Fruit fly (Drosophila melanogaster) whole organism, embryonic: ENCODE data around the gene mthl6.

Experiments used
- Atf6 ChIP-seq: fragments of 200-800 bp; sonication (Bioruptor generic); IDR thresholded peaks from 2 replicates; pipeline ENCODE4 v1.3.6; 2022; ENCODE audit warnings: missing biosample characterization, missing genetic modification characterization
- Bgb ChIP-seq: fragments of 200-800 bp; sonication (Bioruptor generic); IDR thresholded peaks from 2 replicates; pipeline ENCODE4 v1.3.6; 2022; ENCODE audit warnings: missing biosample characterization, missing genetic modification characterization; ENCODE audit not compliant: partially characterized antibody
- CG10431 ChIP-seq: fragments of 200-800 bp; sonication (Bioruptor generic); optimal IDR thresholded peaks from 3 replicates; lab custom pipeline; 2018; ENCODE audit warnings: missing biosample characterization, mild to moderate bottlenecking, missing genetic modification characterization
- CG11398 ChIP-seq: fragments of 200-800 bp; sonication (Bioruptor generic); optimal IDR thresholded peaks from 2 replicates; lab custom pipeline; 2016; ENCODE audit warnings: missing biosample characterization, missing genetic modification characterization
- CG11696 ChIP-seq: fragments of 200-800 bp; sonication (Bioruptor generic); IDR thresholded peaks from 2 replicates; pipeline ENCODE4 v1.3.6; 2022; ENCODE audit warnings: missing biosample characterization, missing genetic modification characterization
- CG12299 ChIP-seq: fragments of 200-800 bp; sonication (Bioruptor generic); optimal IDR thresholded peaks from 2 replicates; lab custom pipeline; 2018; ENCODE audit warnings: missing biosample characterization, mild to moderate bottlenecking, missing genetic modification characterization
- CG12659 ChIP-seq: fragments of 200-800 bp; sonication (Bioruptor generic); optimal IDR thresholded peaks from 3 replicates; lab custom pipeline; 2017; ENCODE audit warnings: mild to moderate bottlenecking, missing biosample characterization, missing genetic modification reagents, missing genetic modification characterization
- CG14441 ChIP-seq: fragments of 200-800 bp; sonication (Bioruptor generic); IDR thresholded peaks from 2 replicates; pipeline ENCODE4 v1.3.6; 2022; ENCODE audit warnings: missing biosample characterization, missing genetic modification characterization
- CG15011 ChIP-seq: fragments of 200-800 bp; sonication (Bioruptor generic); optimal IDR thresholded peaks from 3 replicates; lab custom pipeline; 2018; ENCODE audit warnings: missing biosample characterization, mild to moderate bottlenecking, missing genetic modification characterization
- CG15601 ChIP-seq: fragments of 200-800 bp; sonication (Bioruptor generic); optimal IDR thresholded peaks from 3 replicates; lab custom pipeline; 2019; ENCODE audit warnings: missing biosample characterization, mild to moderate bottlenecking, missing genetic modification characterization, moderate library complexity
- CG17802 ChIP-seq: fragments of 200-800 bp; sonication (Bioruptor generic); optimal IDR thresholded peaks from 2 replicates; lab custom pipeline; 2018; ENCODE audit warnings: missing biosample characterization, mild to moderate bottlenecking, missing genetic modification characterization, moderate library complexity
- CG3163 ChIP-seq: fragments of 200-800 bp; sonication (Bioruptor generic); optimal IDR thresholded peaks from 3 replicates; lab custom pipeline; 2016; ENCODE audit warnings: missing biosample characterization, missing genetic modification characterization
- CG3281 ChIP-seq: fragments of 200-800 bp; sonication (Bioruptor generic); optimal IDR thresholded peaks from 3 replicates; lab custom pipeline; 2017; ENCODE audit warnings: missing biosample characterization, mild to moderate bottlenecking, missing genetic modification characterization
- CG43689 ChIP-seq: fragments of 200-800 bp; sonication (Bioruptor generic); IDR thresholded peaks from 2 replicates; pipeline ENCODE4 v1.3.6; 2022; ENCODE audit warnings: missing biosample characterization, missing genetic modification characterization
- CG4404 ChIP-seq: fragments of 200-800 bp; sonication (Bioruptor generic); IDR thresholded peaks from 2 replicates; pipeline ENCODE4 v1.3.6; 2022; ENCODE audit warnings: missing biosample characterization, missing genetic modification characterization
- CG6654 ChIP-seq: fragments of 200-800 bp; sonication (Bioruptor generic); optimal IDR thresholded peaks from 2 replicates; lab custom pipeline; 2017; ENCODE audit warnings: missing biosample characterization, mild to moderate bottlenecking, missing genetic modification characterization
- CG7357 ChIP-seq: fragments of 200-800 bp; sonication (Bioruptor generic); IDR thresholded peaks from 3 replicates; pipeline ENCODE4 v1.3.6; 2022; ENCODE audit warnings: missing biosample characterization, missing genetic modification characterization
- CG8478 ChIP-seq: fragments of >200 bp; optimal IDR thresholded peaks from 2 replicates; lab custom pipeline; 2018
- CG8944 ChIP-seq: fragments of 200-800 bp; sonication (Bioruptor generic); optimal IDR thresholded peaks from 3 replicates; lab custom pipeline; 2016; ENCODE audit warnings: missing biosample characterization, missing genetic modification characterization
- CG9727 ChIP-seq: fragments of 200-800 bp; sonication (Bioruptor generic); optimal IDR thresholded peaks from 3 replicates; lab custom pipeline; 2017; ENCODE audit warnings: missing biosample characterization, mild to moderate bottlenecking, missing genetic modification characterization
- CG9876 ChIP-seq: fragments of 200-800 bp; sonication (Bioruptor generic); optimal IDR thresholded peaks from 2 replicates; lab custom pipeline; 2016; ENCODE audit warnings: missing biosample characterization, missing genetic modification characterization
- Gsc ChIP-seq: fragments of 200-800 bp; sonication (Bioruptor generic); IDR thresholded peaks from 2 replicates; pipeline ENCODE4 v1.3.6; 2022; ENCODE audit warnings: missing biosample characterization, missing genetic modification characterization
- Gug ChIP-seq: fragments of 200-800 bp; sonication (Bioruptor generic); IDR thresholded peaks from 4 replicates; pipeline ENCODE4 v1.3.6; 2022; ENCODE audit warnings: missing biosample characterization, missing genetic modification characterization
- HmgD ChIP-seq: fragments of 200-800 bp; sonication (Bioruptor generic); optimal IDR thresholded peaks from 3 replicates; lab custom pipeline; 2016; ENCODE audit warnings: missing biosample characterization, missing genetic modification characterization
- Kr ChIP-seq: fragments of 200-800 bp; sonication (Bioruptor generic); optimal IDR thresholded peaks from 2 replicates; lab custom pipeline; 2017; ENCODE audit warnings: missing biosample characterization, mild to moderate bottlenecking, missing genetic modification characterization
- NC2α ChIP-seq: fragments of 200-800 bp; sonication (Bioruptor generic); optimal IDR thresholded peaks from 2 replicates; lab custom pipeline; 2016; ENCODE audit warnings: missing biosample characterization, missing genetic modification characterization
- Optix ChIP-seq: fragments of 200-800 bp; sonication (Bioruptor generic); IDR thresholded peaks from 3 replicates; pipeline ENCODE4 v1.3.6; 2022; ENCODE audit warnings: missing biosample characterization, missing genetic modification characterization
- Ptx1 ChIP-seq: fragments of 200-800 bp; sonication (Bioruptor generic); IDR thresholded peaks from 2 replicates; pipeline ENCODE4 v1.3.6; 2022; ENCODE audit warnings: missing biosample characterization, missing genetic modification characterization
- Ravus ChIP-seq: fragments of 200-800 bp; sonication (Bioruptor generic); IDR thresholded peaks from 2 replicates; pipeline ENCODE4 v1.3.6; 2022; ENCODE audit warnings: missing biosample characterization, missing genetic modification characterization
- ab ChIP-seq: fragments of 200-800 bp; sonication (Bioruptor generic); optimal IDR thresholded peaks from 2 replicates; lab custom pipeline; 2016; ENCODE audit warnings: missing biosample characterization, missing genetic modification characterization
- ara ChIP-seq: fragments of 200-800 bp; sonication (Bioruptor generic); IDR thresholded peaks from 2 replicates; pipeline ENCODE4 v1.3.6; 2022; ENCODE audit warnings: missing biosample characterization, missing genetic modification characterization
- az2 ChIP-seq: fragments of 200-800 bp; sonication (Bioruptor generic); optimal IDR thresholded peaks from 3 replicates; lab custom pipeline; 2016; ENCODE audit warnings: missing biosample characterization, missing genetic modification characterization
- bsh ChIP-seq, 2 experiments: fragments of 200-800 bp; sonication (Bioruptor generic); optimal IDR thresholded peaks; 2 replicates each; lab custom pipeline; 2017 to 2018; ENCODE audit warnings: mild to moderate bottlenecking in 2 of 2, missing biosample characterization in 2 of 2, missing genetic modification characterization in 2 of 2, moderate library complexity in 1 of 2
- chinmo ChIP-seq: fragments of 200-800 bp; sonication (Bioruptor generic); IDR thresholded peaks from 4 replicates; pipeline ENCODE4 v1.3.6; 2022; ENCODE audit warnings: missing biosample characterization, missing genetic modification characterization; ENCODE audit not compliant: partially characterized antibody
- crol ChIP-seq: fragments of 200-800 bp; sonication (Bioruptor generic); IDR thresholded peaks from 2 replicates; pipeline ENCODE4 v1.3.6; 2022; ENCODE audit warnings: missing biosample characterization, missing genetic modification characterization
- crp ChIP-seq, 2 experiments: fragments of 200-800 bp; sonication (Bioruptor generic); optimal IDR thresholded peaks; 2 replicates in 1 of 2; 3 replicates in 1 of 2; lab custom pipeline; 2017; ENCODE audit warnings: missing biosample characterization in 2 of 2, missing genetic modification characterization in 2 of 2, mild to moderate bottlenecking in 1 of 2, moderate library complexity in 1 of 2
- dimm ChIP-seq: fragments of 200-800 bp; sonication (Bioruptor generic); IDR thresholded peaks from 2 replicates; pipeline ENCODE4 v1.3.6; 2022; ENCODE audit warnings: missing biosample characterization, missing genetic modification characterization
- fd96Cb ChIP-seq: fragments of 200-800 bp; sonication (Bioruptor generic); optimal IDR thresholded peaks from 2 replicates; lab custom pipeline; 2018; ENCODE audit warnings: missing biosample characterization, mild to moderate bottlenecking, missing genetic modification characterization, moderate library complexity
- gfzf ChIP-seq: fragments of 200-800 bp; sonication (Bioruptor generic); optimal IDR thresholded peaks from 2 replicates; lab custom pipeline; 2016; ENCODE audit warnings: missing biosample characterization, mild to moderate bottlenecking, missing genetic modification characterization, moderate library complexity
- grau ChIP-seq: fragments of 200-800 bp; optimal IDR thresholded peaks from 3 replicates; lab custom pipeline; 2019; ENCODE audit warnings: missing biosample characterization, mild to moderate bottlenecking, missing genetic modification characterization, moderate library complexity
- hb ChIP-seq: fragments of 200-800 bp; sonication (Bioruptor generic); IDR thresholded peaks from 3 replicates; pipeline ENCODE4 v1.3.6; 2022; ENCODE audit warnings: missing biosample characterization, missing genetic modification characterization; ENCODE audit not compliant: partially characterized antibody
- hth ChIP-seq: fragments of >200 bp; optimal IDR thresholded peaks from 2 replicates; lab custom pipeline; 2017; ENCODE audit warnings: inconsistent platforms
- jing ChIP-seq: fragments of 200-800 bp; sonication (Bioruptor generic); optimal IDR thresholded peaks from 2 replicates; lab custom pipeline; 2018; ENCODE audit warnings: missing biosample characterization, mild to moderate bottlenecking, missing genetic modification characterization
- luna ChIP-seq: fragments of 200-800 bp; sonication (Bioruptor generic); optimal IDR thresholded peaks from 2 replicates; lab custom pipeline; 2016; ENCODE audit warnings: missing biosample characterization, missing genetic modification characterization
- maf-S ChIP-seq: fragments of 200-800 bp; sonication (Bioruptor generic); optimal IDR thresholded peaks from 2 replicates; lab custom pipeline; 2016; ENCODE audit warnings: missing biosample characterization, missing genetic modification characterization
- onecut ChIP-seq: fragments of 200-800 bp; sonication (Bioruptor generic); IDR thresholded peaks from 2 replicates; pipeline ENCODE4 v1.3.6; 2022; ENCODE audit warnings: missing biosample characterization, missing genetic modification characterization
- pan ChIP-seq, 4 experiments: fragments of >200 bp in 3 of 4; fragments of 200-800 bp in 1 of 4; sonication (Bioruptor generic) in 1 of 4; optimal IDR thresholded peaks in 3 of 4; IDR thresholded peaks in 1 of 4; 2 replicates each; pipeline versions ENCODE4 v1.3.6 to Lab custom; 2017 to 2022; ENCODE audit warnings: missing biosample characterization in 2 of 4, missing genetic modification characterization in 2 of 4, mixed read lengths in 1 of 4
- pho ChIP-seq: fragments of 200-800 bp; sonication (Bioruptor generic); optimal IDR thresholded peaks from 2 replicates; lab custom pipeline; 2016; ENCODE audit warnings: missing biosample characterization, missing genetic modification characterization
- phol ChIP-seq: fragments of 200-800 bp; sonication (Bioruptor generic); optimal IDR thresholded peaks from 3 replicates; lab custom pipeline; 2018; ENCODE audit warnings: missing biosample characterization, mild to moderate bottlenecking, missing genetic modification characterization, moderate library complexity
- stc ChIP-seq: fragments of 200-800 bp; sonication (Bioruptor generic); IDR thresholded peaks from 2 replicates; pipeline ENCODE4 v1.3.6; 2022; ENCODE audit warnings: missing biosample characterization, missing genetic modification characterization
- usp ChIP-seq: fragments of >200 bp; optimal IDR thresholded peaks from 2 replicates; lab custom pipeline; 2017; ENCODE audit warnings: missing biosample characterization, missing genetic modification characterization

mthl6 gene

DNA sequence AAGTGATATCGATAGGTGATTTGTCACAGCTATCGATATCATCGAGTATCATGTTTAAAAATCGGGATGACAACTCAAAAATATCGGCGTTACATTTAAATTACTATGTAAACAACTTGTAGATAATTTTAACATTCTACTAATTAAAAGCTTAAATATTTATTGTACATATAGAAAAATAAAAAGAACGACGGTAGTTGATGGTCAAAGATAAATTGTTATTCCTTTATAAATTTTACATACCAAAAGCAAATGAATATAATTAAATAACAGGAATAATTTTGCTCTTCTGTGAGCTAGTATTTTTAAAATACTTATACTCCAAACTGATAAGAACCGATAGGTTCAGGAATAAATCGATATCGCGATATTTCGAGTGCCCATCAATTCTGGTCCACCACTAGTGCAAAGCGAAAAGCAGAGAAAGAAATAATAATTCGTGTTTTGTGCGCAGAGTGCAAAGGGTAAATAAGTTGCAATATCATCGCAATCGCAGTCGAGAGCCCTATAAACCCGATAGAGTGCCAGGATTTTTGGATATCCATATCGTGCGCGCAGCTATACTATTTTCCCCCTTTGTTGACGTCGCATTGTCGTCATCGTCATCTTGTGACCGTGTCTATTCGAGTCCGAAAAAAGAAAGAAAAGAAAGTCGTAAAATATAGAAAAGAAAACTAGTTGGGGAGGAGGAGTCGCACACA, 42.8 kb downstream of the mthl6 start, which contains the start of gene lqf:
lqf (plus strand) TSS at position 401 of the 701 bp plus-strand sequence.
- TF ChIP-seq Atf6 (GFP tag; lab: Robert Waterston, UW) (no peak), phol (tag; lab: Kevin White, UChicago) (peak; percentile 51), pan (optimal IDR thresholded peaks at IDR 0.05; lab: Kevin White, UChicago) (no peak), pan (GFP tag; optimal IDR thresholded peaks at IDR 0.05 in 1 of 2, IDR thresholded peaks at IDR 0.05 in 1 of 2) (no peak), HmgD (GFP tag; lab: Kevin White, UChicago) (no peak), luna (GFP tag; lab: Kevin White, UChicago) (no peak), CG14441 (no peak), crp (GFP tag; optimal IDR thresholded peaks at IDR 0.05; lab: Kevin White, UChicago) (no peak), ara (GFP tag; lab: Robert Waterston, UW) (no peak), gfzf (GFP tag; lab: Kevin White, UChicago) (peak; percentile 15), Bgb (GFP tag; lab: Robert Waterston, UW) (peak; percentile 79), Optix (GFP tag; lab: Robert Waterston, UW) (no peak), Gsc (GFP tag; lab: Robert Waterston, UW) (no peak), CG11696 (GFP tag; lab: Robert Waterston, UW) (no peak), grau (tag; lab: Kevin White, UChicago) (peak; percentile 35), az2 (GFP tag; lab: Kevin White, UChicago) (no peak), crol (GFP tag; lab: Robert Waterston, UW) (no peak), hb (GFP tag; lab: Robert Waterston, UW) (peak; percentile 91), Gug (GFP tag; lab: Robert Waterston, UW) (no peak), CG7357 (GFP tag; lab: Robert Waterston, UW) (no peak), CG15011 (GFP tag; lab: Kevin White, UChicago) (no peak), CG9876 (no peak), onecut (GFP tag; lab: Robert Waterston, UW) (no peak), CG9727 (GFP tag; lab: Kevin White, UChicago) (peak; percentile 40), bsh (GFP tag; optimal IDR thresholded peaks at IDR 0.05; lab: Kevin White, UChicago) (peak in 1 of 2 experiments; percentile 43), CG10431 (GFP tag; lab: Kevin White, UChicago) (no peak), fd96Cb (tag; lab: Kevin White, UChicago) (no peak), CG15601 (tag; lab: Kevin White, UChicago) (no peak), CG8944 (GFP tag; lab: Kevin White, UChicago) (no peak), CG6654 (GFP tag; lab: Kevin White, UChicago) (no peak), jing (GFP tag; lab: Kevin White, UChicago) (no peak), CG3281 (GFP tag; lab: Kevin White, UChicago) (no peak), CG12299 (tag; lab: Kevin White, UChicago) (no peak), pho (GFP tag; lab: Kevin White, UChicago) (no peak), CG17802 (tag; lab: Kevin White, UChicago) (no peak), CG12659 (GFP tag; lab: Kevin White, UChicago) (peak; percentile 46), CG4404 (no peak), CG8478 (lab: Kevin White, UChicago) (no peak), ab (GFP tag; lab: Kevin White, UChicago) (no peak), dimm (GFP tag; lab: Robert Waterston, UW) (no peak), usp (GFP tag; lab: Kevin White, UChicago) (no peak), hth (lab: Kevin White, UChicago) (no peak), CG3163 (GFP tag; lab: Kevin White, UChicago) (no peak), CG43689 (GFP tag; lab: Robert Waterston, UW) (no peak), stc (GFP tag; lab: Robert Waterston, UW) (0 out of 2 replicates have a peak, but pooled peaks have one; percentile 18), CG11398 (GFP tag; lab: Kevin White, UChicago) (no peak), Kr (GFP tag; lab: Kevin White, UChicago) (no peak), Ptx1 (GFP tag; lab: Robert Waterston, UW) (no peak), NC2α (GFP tag; lab: Kevin White, UChicago) (no peak), Ravus (no peak), chinmo (GFP tag; lab: Robert Waterston, UW) (peak; percentile 74; the same call in 1 of the 4 replicates), maf-S (GFP tag; lab: Kevin White, UChicago) (no peak)
